Fruit fly (Drosophila melanogaster) whole organism, wandering third instar larva: Measurements from ENCODE around the gene CG42718.

ENCODE experiments used
- Abd-B ChIP-seq: fragments of >200 bp; optimal IDR thresholded peaks from 2 replicates; lab custom pipeline; 2017; ENCODE audit warnings: missing biosample characterization, missing genetic modification characterization
- CG32264 ChIP-seq: fragments of 200-800 bp; sonication (Bioruptor generic); optimal IDR thresholded peaks from 2 replicates; lab custom pipeline; 2016; ENCODE audit warnings: missing biosample characterization, missing genetic modification characterization
- CG9705 ChIP-seq: fragments of 200-800 bp; sonication (Bioruptor generic); optimal IDR thresholded peaks from 2 replicates; lab custom pipeline; 2018; ENCODE audit warnings: missing biosample characterization, mild to moderate bottlenecking, missing genetic modification characterization
- CrebA ChIP-seq: fragments of 200-800 bp; sonication (Bioruptor generic); optimal IDR thresholded peaks from 2 replicates; lab custom pipeline; 2016; ENCODE audit warnings: missing biosample characterization, mild to moderate bottlenecking, missing genetic modification characterization, borderline replicate concordance
- Dfd ChIP-seq: fragments of >200 bp; optimal IDR thresholded peaks from 2 replicates; lab custom pipeline; 2017; ENCODE audit warnings: missing biosample characterization, missing genetic modification characterization
- Dif ChIP-seq: fragments of 200-275, 200-300 bp; sonication (Bioruptor generic); optimal IDR thresholded peaks from 2 replicates; lab custom pipeline; 2018; ENCODE audit warnings: missing biosample characterization, missing genetic modification characterization; ENCODE audit not compliant: partially characterized antibody
- GATAd ChIP-seq: sonication (Bioruptor generic); optimal IDR thresholded peaks from 2 replicates; lab custom pipeline; 2016; ENCODE audit warnings: missing biosample characterization, missing genetic modification characterization
- HLH106 ChIP-seq: fragments of 200-800 bp; optimal IDR thresholded peaks from 3 replicates; lab custom pipeline; 2019; ENCODE audit warnings: missing biosample characterization, mild to moderate bottlenecking, missing genetic modification characterization, moderate library complexity
- Hnf4 ChIP-seq: fragments of 200-800 bp; sonication (Bioruptor generic); optimal IDR thresholded peaks from 2 replicates; lab custom pipeline; 2016; ENCODE audit warnings: missing biosample characterization, mild to moderate bottlenecking, missing genetic modification characterization
- Hr78 ChIP-seq: fragments of >200 bp; optimal IDR thresholded peaks from 2 replicates; lab custom pipeline; 2017; ENCODE audit warnings: missing biosample characterization, missing genetic modification characterization
- Hr83 ChIP-seq: fragments of 200-300 bp; sonication (Bioruptor generic); optimal IDR thresholded peaks from 2 replicates; lab custom pipeline; 2016; ENCODE audit warnings: missing biosample characterization, mild to moderate bottlenecking, missing genetic modification characterization, moderate library complexity; ENCODE audit not compliant: poor library complexity, severe bottlenecking
- Jra ChIP-seq: sonication (Bioruptor generic); optimal IDR thresholded peaks from 2 replicates; lab custom pipeline; 2016; ENCODE audit warnings: missing biosample characterization, missing genetic modification characterization
- Mio ChIP-seq: sonication (Bioruptor generic); optimal IDR thresholded peaks from 2 replicates; lab custom pipeline; 2016; ENCODE audit warnings: missing biosample characterization, missing genetic modification characterization
- Myc ChIP-seq: fragments of >200 bp; optimal IDR thresholded peaks from 2 replicates; lab custom pipeline; 2017
- N ChIP-seq: fragments of >200 bp; optimal IDR thresholded peaks from 2 replicates; lab custom pipeline; 2018; ENCODE audit warnings: missing biosample characterization, missing external identifiers, missing genetic modification characterization
- OdsH ChIP-seq: fragments of 200-800 bp; sonication (Bioruptor generic); optimal IDR thresholded peaks from 2 replicates; lab custom pipeline; 2016; ENCODE audit warnings: missing biosample characterization, mild to moderate bottlenecking, missing genetic modification characterization
- Rel ChIP-seq, 2 experiments: fragments of 200-800 bp; sonication (Bioruptor generic) in 1 of 2; optimal IDR thresholded peaks; 2 replicates in 1 of 2; 3 replicates in 1 of 2; lab custom pipeline; 2016 to 2019; ENCODE audit warnings: mild to moderate bottlenecking in 2 of 2, missing biosample characterization in 2 of 2, missing genetic modification characterization in 2 of 2, moderate library complexity in 1 of 2
- Sp1 ChIP-seq: fragments of 200-800 bp; sonication (Bioruptor generic); optimal IDR thresholded peaks from 3 replicates; lab custom pipeline; 2019; ENCODE audit warnings: missing biosample characterization, mild to moderate bottlenecking, missing genetic modification characterization, moderate library complexity
- Vsx2 ChIP-seq: fragments of 200-300, 225-300 bp; sonication (Bioruptor generic); optimal IDR thresholded peaks from 2 replicates; lab custom pipeline; 2018; ENCODE audit warnings: missing biosample characterization, missing genetic modification characterization; ENCODE audit not compliant: partially characterized antibody
- br ChIP-seq: fragments of 200-800 bp; sonication (Bioruptor generic); optimal IDR thresholded peaks from 2 replicates; lab custom pipeline; 2016; ENCODE audit warnings: missing biosample characterization, missing genetic modification characterization
- brk ChIP-seq: fragments of 200-800 bp; sonication (Bioruptor generic); optimal IDR thresholded peaks from 2 replicates; lab custom pipeline; 2016; ENCODE audit warnings: missing biosample characterization, mild to moderate bottlenecking, missing genetic modification characterization
- dl ChIP-seq, 2 experiments: fragments of 175-275, 200-275 bp in 1 of 2; fragments of 200-275 bp in 1 of 2; sonication (Bioruptor generic); optimal IDR thresholded peaks; lab custom pipeline; 2018; ENCODE audit warnings: mild to moderate bottlenecking in 2 of 2, missing biosample characterization in 2 of 2, missing genetic modification characterization in 2 of 2, moderate library complexity in 2 of 2; ENCODE audit not compliant: partially characterized antibody in 2 of 2, insufficient read depth in 1 of 2
- dmrt93B ChIP-seq: fragments of 200-800 bp; sonication (Bioruptor generic); optimal IDR thresholded peaks from 2 replicates; lab custom pipeline; 2018; ENCODE audit warnings: missing biosample characterization, mild to moderate bottlenecking, missing genetic modification characterization
- dsf ChIP-seq: sonication (Bioruptor generic); optimal IDR thresholded peaks from 2 replicates; lab custom pipeline; 2016; ENCODE audit warnings: missing biosample characterization, missing genetic modification characterization, borderline replicate concordance
- ey ChIP-seq: fragments of 200-800 bp; sonication (Bioruptor generic); optimal IDR thresholded peaks from 2 replicates; lab custom pipeline; 2016; ENCODE audit warnings: missing biosample characterization, missing genetic modification characterization
- foxo ChIP-seq, 2 experiments: fragments of 200-800 bp; sonication (Bioruptor generic); optimal IDR thresholded peaks; 2 replicates in 1 of 2; 3 replicates in 1 of 2; lab custom pipeline; 2016 to 2017; ENCODE audit warnings: missing biosample characterization in 2 of 2, missing genetic modification characterization in 2 of 2
- fru ChIP-seq: fragments of 200-800 bp; sonication (Bioruptor generic); optimal IDR thresholded peaks from 3 replicates; lab custom pipeline; 2016; ENCODE audit warnings: missing biosample characterization, mild to moderate bottlenecking, missing genetic modification characterization
- h ChIP-seq: fragments of 200-800 bp; sonication (Bioruptor generic); optimal IDR thresholded peaks from 3 replicates; lab custom pipeline; 2016; ENCODE audit warnings: missing biosample characterization, mild to moderate bottlenecking, missing genetic modification characterization
- jim ChIP-seq: fragments of 175-275, 200-325 bp; sonication (Bioruptor generic); optimal IDR thresholded peaks from 2 replicates; lab custom pipeline; 2016; ENCODE audit warnings: missing biosample characterization, mild to moderate bottlenecking, missing genetic modification characterization
- lola ChIP-seq: fragments of >200 bp; optimal IDR thresholded peaks from 2 replicates; lab custom pipeline; 2017; ENCODE audit warnings: missing biosample characterization, missing genetic modification characterization
- pan ChIP-seq: fragments of >200 bp; optimal IDR thresholded peaks from 2 replicates; lab custom pipeline; 2017
- psq ChIP-seq: fragments of 200-800 bp; sonication (Bioruptor generic); optimal IDR thresholded peaks from 3 replicates; lab custom pipeline; 2017; ENCODE audit warnings: missing biosample characterization, mild to moderate bottlenecking, missing genetic modification characterization, moderate library complexity
- rgr ChIP-seq: fragments of 200-800 bp; sonication (Bioruptor generic); optimal IDR thresholded peaks from 3 replicates; lab custom pipeline; 2016; ENCODE audit warnings: missing biosample characterization, mild to moderate bottlenecking, missing genetic modification characterization
- sage ChIP-seq: fragments of 200-800 bp; sonication (Bioruptor generic); optimal IDR thresholded peaks from 2 replicates; lab custom pipeline; 2016; ENCODE audit warnings: missing biosample characterization, mild to moderate bottlenecking, missing genetic modification characterization
- sv ChIP-seq: fragments of 200-800 bp; sonication (Bioruptor generic); optimal IDR thresholded peaks from 3 replicates; lab custom pipeline; 2016; ENCODE audit warnings: missing biosample characterization, missing genetic modification characterization
- tai ChIP-seq: sonication (Bioruptor generic); optimal IDR thresholded peaks from 2 replicates; lab custom pipeline; 2016; ENCODE audit warnings: missing biosample characterization, missing genetic modification characterization
- usp ChIP-seq: fragments of >200 bp; optimal IDR thresholded peaks from 2 replicates; lab custom pipeline; 2017; ENCODE audit warnings: missing biosample characterization, missing genetic modification characterization
- woc ChIP-seq: sonication (Bioruptor generic); optimal IDR thresholded peaks from 2 replicates; lab custom pipeline; 2016; ENCODE audit warnings: missing biosample characterization, mild to moderate bottlenecking, missing genetic modification characterization

CG42718 gene

dm6 chr3L:16364182-16364581 lies 43.1 kb upstream of the CG42718 start:
- TF ChIP-seq dl (GFP tag; optimal IDR thresholded peaks at IDR 0.05; lab: Kevin White, UChicago; ENCODE audit: insufficient read depth in 1 of 2, partially characterized antibody in 2 of 2) (no peak), dmrt93B (GFP tag; lab: Kevin White, UChicago) (peak; percentile 56), Jra (no peak), CG32264 (GFP tag; lab: Kevin White, UChicago) (peak; percentile 25), Rel (GFP tag; optimal IDR thresholded peaks at IDR 0.05; lab: Kevin White, UChicago) (no peak), Rel (tag; optimal IDR thresholded peaks at IDR 0.05; lab: Kevin White, UChicago) (no peak), N (no peak), Myc (lab: Kevin White, UChicago) (no peak), foxo (GFP tag; optimal IDR thresholded peaks at IDR 0.05; lab: Kevin White, UChicago) (peak in 1 of 2 experiments; percentile 78), Hnf4 (GFP tag; lab: Kevin White, UChicago) (peak; percentile 65), psq (GFP tag; lab: Kevin White, UChicago) (peak; percentile 66), sage (GFP tag; lab: Kevin White, UChicago) (no peak), CrebA (GFP tag; lab: Kevin White, UChicago) (no peak), tai (no peak), brk (GFP tag; lab: Kevin White, UChicago) (peak; percentile 27), Dfd (GFP tag; lab: Kevin White, UChicago) (no peak), Dif (GFP tag; lab: Kevin White, UChicago) (no peak), br (GFP tag; lab: Kevin White, UChicago) (peak; percentile 73), h (peak; percentile 83), lola (GFP tag; lab: Kevin White, UChicago) (no peak), OdsH (peak; percentile 81), ey (GFP tag; lab: Kevin White, UChicago) (peak; percentile 69), HLH106 (peak; percentile 82), usp (GFP tag; lab: Kevin White, UChicago) (no peak), jim (no peak), fru (GFP tag; lab: Kevin White, UChicago) (peak; percentile 81), CG9705 (GFP tag; lab: Kevin White, UChicago) (peak; percentile 39), sv (GFP tag; lab: Kevin White, UChicago) (no peak), Mio (GFP tag; lab: Kevin White, UChicago) (no peak), Hr78 (GFP tag; lab: Kevin White, UChicago) (no peak), Sp1 (GFP tag; lab: Kevin White, UChicago) (peak; percentile 78), Abd-B (GFP tag; lab: Kevin White, UChicago) (no peak), pan (no peak), Hr83 (no peak), Vsx2 (GFP tag; lab: Kevin White, UChicago) (no peak), woc (GFP tag; lab: Kevin White, UChicago) (peak; percentile 67), GATAd (no peak), dsf (GFP tag; lab: Kevin White, UChicago) (no peak), rgr (GFP tag; lab: Kevin White, UChicago) (peak; percentile 70)

dm6 chr3L:16362119-16362653 lies 41.1 kb upstream of the CG42718 start, which contains the start of gene Cpr72Ea:
Cpr72Ea (plus strand) TSS chr3L:16362603.
- TF ChIP-seq Mio (GFP tag; lab: Kevin White, UChicago) (no peak), Dfd (GFP tag; lab: Kevin White, UChicago) (no peak), dsf (GFP tag; lab: Kevin White, UChicago) (no peak), rgr (GFP tag; lab: Kevin White, UChicago) (no peak), Dif (GFP tag; lab: Kevin White, UChicago) (no peak), OdsH (no peak), Sp1 (GFP tag; lab: Kevin White, UChicago) (no peak), dmrt93B (GFP tag; lab: Kevin White, UChicago) (no peak), pan (no peak)
